Worm (Caenorhabditis elegans) whole organism, early embryonic: ENCODE measurements around the gene nhr-60.

Source experiments
- B0310.2 ChIP-seq: sonication (generic microtip); optimal IDR thresholded peaks from 2 replicates; lab custom pipeline; 2016; ENCODE audit warnings: mild to moderate bottlenecking, missing genetic modification characterization, missing compliant biosample characterization
- F13C5.2 ChIP-seq: sonication (generic microtip); optimal IDR thresholded peaks from 2 replicates; lab custom pipeline; 2017; ENCODE audit warnings: mild to moderate bottlenecking, missing genetic modification characterization, inconsistent platforms, missing compliant biosample characterization
- aly-1 ChIP-seq: sonication (generic microtip); optimal IDR thresholded peaks from 2 replicates; lab custom pipeline; 2016; ENCODE audit warnings: missing genetic modification characterization, missing compliant biosample characterization
- ama-1 ChIP-seq: fragments of 150-350 bp; optimal IDR thresholded peaks from 2 replicates; lab custom pipeline; 2014
- ceh-13 ChIP-seq: fragments of 200-800 bp; sonication (Bioruptor generic); optimal IDR thresholded peaks from 2 replicates; lab custom pipeline; 2018; ENCODE audit warnings: mild to moderate bottlenecking, missing genetic modification characterization, missing compliant biosample characterization
- ceh-36 ChIP-seq: sonication (generic microtip); optimal IDR thresholded peaks from 2 replicates; lab custom pipeline; 2016; ENCODE audit warnings: missing genetic modification characterization, inconsistent platforms, missing compliant biosample characterization
- ets-7 ChIP-seq: sonication (generic microtip); optimal IDR thresholded peaks from 2 replicates; lab custom pipeline; 2016; ENCODE audit warnings: missing genotype, missing genetic modification characterization, missing compliant biosample characterization
- flt-1 ChIP-seq: fragments of 200-800 bp; sonication (Bioruptor generic); IDR thresholded peaks from 2 replicates; pipeline ENCODE4 v1.3.6; 2022; ENCODE audit warnings: missing genetic modification characterization, missing compliant biosample characterization
- hmg-4 ChIP-seq: fragments of 200-800 bp; sonication (Bioruptor generic); optimal IDR thresholded peaks from 2 replicates; lab custom pipeline; 2018; ENCODE audit warnings: mild to moderate bottlenecking, missing genetic modification characterization, missing compliant biosample characterization
- hnd-1 ChIP-seq: sonication (generic microtip); optimal IDR thresholded peaks from 2 replicates; lab custom pipeline; 2016; ENCODE audit warnings: missing genetic modification characterization, missing compliant biosample characterization
- pes-1 ChIP-seq: fragments of 200-800 bp; sonication (Bioruptor generic); IDR thresholded peaks from 2 replicates; pipeline ENCODE4 v1.3.6; 2022; ENCODE audit warnings: missing genetic modification reagents, missing genetic modification characterization, missing compliant biosample characterization
- sea-1 ChIP-seq: fragments of 200-800 bp; sonication (Bioruptor generic); conservative IDR thresholded peaks from 2 replicates; pipeline ENCODE4 v1.3.6; 2022; ENCODE audit warnings: missing genetic modification characterization, missing compliant biosample characterization
- tbx-37 ChIP-seq: fragments of 200-800 bp; sonication (Bioruptor generic); conservative IDR thresholded peaks from 2 replicates; pipeline ENCODE4 v1.3.6; 2022; ENCODE audit warnings: missing genetic modification reagents, missing genetic modification characterization, missing compliant biosample characterization
- tra-4 ChIP-seq: sonication (generic microtip); optimal IDR thresholded peaks from 2 replicates; lab custom pipeline; 2017; ENCODE audit warnings: missing genetic modification characterization, missing compliant biosample characterization

ce11 chrV:15781086-15781485 is 8.0 kb upstream of the nhr-60 start, which contains the start of gene T26E4.2:
- TF ChIP-seq B0310.2 (tag; lab: Kevin White, UChicago) (no peak), ets-7 (no peak), ceh-13 (GFP tag; lab: Kevin White, UChicago) (no peak), aly-1 (tag; lab: Kevin White, UChicago) (no peak), flt-1 (GFP tag; lab: Robert Waterston, UW) (no peak), ceh-36 (tag; lab: Kevin White, UChicago) (no peak), F13C5.2 (no peak), sea-1 (GFP tag; lab: Robert Waterston, UW) (no peak), tbx-37 (GFP tag; lab: Robert Waterston, UW) (no peak), hmg-4 (GFP tag; lab: Kevin White, UChicago) (no peak), ama-1 (lab: Kevin White, UChicago) (no peak), hnd-1 (tag; lab: Kevin White, UChicago) (no peak), tra-4 (tag; lab: Kevin White, UChicago) (no peak), pes-1 (GFP tag; lab: Robert Waterston, UW) (no peak)
